Worm (Caenorhabditis elegans) whole organism, young adult: ENCODE measurements around the gene clec-43.
"Not testable (repeated sequence)": the region's sequence is repeated elsewhere in the genome, so short reads cannot be mapped to it uniquely, and the experiment has no call there.

Experiments used
- B0035.1 ChIP-seq: sonication (generic microtip); optimal IDR thresholded peaks from 2 replicates; lab custom pipeline; 2016; ENCODE audit warnings: missing genetic modification characterization, mild to moderate bottlenecking, missing compliant biosample characterization, missing genotype, missing genetic modification reagents
- B0336.3 ChIP-seq: fragments of 200-800 bp; sonication (Bioruptor generic); IDR thresholded peaks from 2 replicates; pipeline ENCODE4 v1.3.6; 2022; ENCODE audit warnings: missing genetic modification characterization, missing compliant biosample characterization
- C17E4.6 ChIP-seq: fragments of 200-800 bp; sonication (Bioruptor generic); IDR thresholded peaks from 2 replicates; pipeline ENCODE4 v1.3.6; 2022; ENCODE audit warnings: missing genetic modification reagents, missing genetic modification characterization, missing compliant biosample characterization
- F22D6.2 ChIP-seq: sonication (generic microtip); optimal IDR thresholded peaks from 2 replicates; lab custom pipeline; 2016; ENCODE audit warnings: mild to moderate bottlenecking, missing genetic modification characterization, missing compliant biosample characterization
- F37B4.10 ChIP-seq: fragments of 200-800 bp; sonication (Bioruptor generic); IDR thresholded peaks from 2 replicates; pipeline ENCODE4 v1.3.6; 2022; ENCODE audit warnings: missing genetic modification characterization, missing compliant biosample characterization
- Y53F4B.3 ChIP-seq: fragments of 200-800 bp; sonication (Bioruptor generic); IDR thresholded peaks from 2 replicates; pipeline ENCODE4 v1.3.6; 2022; ENCODE audit warnings: missing genetic modification reagents, missing genetic modification characterization, missing compliant biosample characterization
- Y56A3A.18 ChIP-seq: fragments of 200-800 bp; sonication (Bioruptor generic); IDR thresholded peaks from 2 replicates; pipeline ENCODE4 v1.3.6; 2022; ENCODE audit warnings: missing genetic modification reagents, missing genetic modification characterization, missing compliant biosample characterization
- ZK185.1 ChIP-seq: sonication (generic microtip); optimal IDR thresholded peaks from 2 replicates; lab custom pipeline; 2016; ENCODE audit warnings: mild to moderate bottlenecking, missing genetic modification characterization, missing compliant biosample characterization; ENCODE audit not compliant: poor library complexity, severe bottlenecking
- aptf-3 ChIP-seq: fragments of 200-800 bp; sonication (Bioruptor generic); IDR thresholded peaks from 2 replicates; pipeline ENCODE4 v1.3.6; 2022; ENCODE audit warnings: missing genetic modification characterization, missing compliant biosample characterization
- atf-7 ChIP-seq: sonication (generic microtip); optimal IDR thresholded peaks from 2 replicates; lab custom pipeline; 2017; ENCODE audit warnings: mild to moderate bottlenecking, missing genetic modification characterization, missing compliant biosample characterization
- bed-2 ChIP-seq: fragments of 200-800 bp; sonication (Bioruptor generic); IDR thresholded peaks from 2 replicates; pipeline ENCODE4 v1.3.6; 2022; ENCODE audit warnings: missing genetic modification reagents, missing genetic modification characterization, missing compliant biosample characterization
- ccch-3 ChIP-seq: fragments of 200-800 bp; sonication (Bioruptor generic); optimal IDR thresholded peaks from 2 replicates; lab custom pipeline; 2018; ENCODE audit warnings: mild to moderate bottlenecking, missing genetic modification characterization, missing compliant biosample characterization
- die-1 ChIP-seq: sonication (generic microtip); optimal IDR thresholded peaks from 2 replicates; lab custom pipeline; 2016; ENCODE audit warnings: missing genotype, mild to moderate bottlenecking, missing genetic modification characterization, missing compliant biosample characterization
- egl-18 ChIP-seq: fragments of 200-800 bp; sonication (Bioruptor generic); IDR thresholded peaks from 2 replicates; pipeline ENCODE4 v1.3.6; 2022; ENCODE audit warnings: missing genetic modification reagents, missing genetic modification characterization, missing compliant biosample characterization
- gei-17 ChIP-seq: fragments of 200-800 bp; sonication (Bioruptor generic); optimal IDR thresholded peaks from 2 replicates; lab custom pipeline; 2018; ENCODE audit warnings: mild to moderate bottlenecking, missing genetic modification characterization, missing compliant biosample characterization
- hlh-12 ChIP-seq: sonication (generic microtip); optimal IDR thresholded peaks from 2 replicates; lab custom pipeline; 2016; ENCODE audit warnings: missing genetic modification characterization, missing compliant biosample characterization
- let-607 ChIP-seq, 2 experiments: fragments of 200-800 bp in 1 of 2; sonication (Bioruptor generic) in 1 of 2; sonication (generic microtip) in 1 of 2; optimal IDR thresholded peaks; 2 replicates each; lab custom pipeline; 2016 to 2018; ENCODE audit warnings: mild to moderate bottlenecking in 2 of 2, missing compliant biosample characterization in 2 of 2, missing genetic modification characterization in 2 of 2, moderate library complexity in 2 of 2, missing genotype in 1 of 2
- lir-1 ChIP-seq: fragments of 200-800 bp; sonication (Bioruptor generic); conservative IDR thresholded peaks from 2 replicates; pipeline ENCODE4 v1.3.6; 2022; ENCODE audit warnings: missing genetic modification reagents, missing genetic modification characterization, missing compliant biosample characterization
- madf-8 ChIP-seq: fragments of 200-800 bp; sonication (Bioruptor generic); conservative IDR thresholded peaks from 2 replicates; pipeline ENCODE4 v1.3.6; 2022; ENCODE audit warnings: missing genetic modification reagents, missing genetic modification characterization, missing compliant biosample characterization
- mcd-1 ChIP-seq: fragments of 200-800 bp; sonication (Bioruptor generic); IDR thresholded peaks from 2 replicates; pipeline ENCODE4 v1.3.6; 2022; ENCODE audit warnings: missing genetic modification reagents, missing genetic modification characterization, missing compliant biosample characterization
- mes-4 ChIP-seq: sonication (generic microtip); optimal IDR thresholded peaks from 2 replicates; lab custom pipeline; 2016; ENCODE audit warnings: missing genotype, missing genetic modification characterization, missing compliant biosample characterization
- nfya-2 ChIP-seq: fragments of 200-800 bp; sonication (Bioruptor generic); IDR thresholded peaks from 2 replicates; pipeline ENCODE4 v1.3.6; 2022; ENCODE audit warnings: missing genetic modification reagents, missing genetic modification characterization, missing compliant biosample characterization
- nhr-179 ChIP-seq: sonication (generic microtip); optimal IDR thresholded peaks from 2 replicates; lab custom pipeline; 2016; ENCODE audit warnings: mild to moderate bottlenecking, missing genetic modification characterization, missing compliant biosample characterization
- nhr-80 ChIP-seq: sonication (generic microtip); optimal IDR thresholded peaks from 2 replicates; lab custom pipeline; 2016; ENCODE audit warnings: missing genetic modification characterization, missing compliant biosample characterization
- rcor-1 ChIP-seq: fragments of 200-800 bp; sonication (Bioruptor generic); IDR thresholded peaks from 2 replicates; pipeline ENCODE4 v1.3.6; 2022; ENCODE audit warnings: missing genetic modification reagents, missing genetic modification characterization, missing compliant biosample characterization
- rec-8 ChIP-seq, 2 experiments: sonication (generic microtip); optimal IDR thresholded peaks; 2 replicates each; lab custom pipeline; 2016; ENCODE audit warnings: mild to moderate bottlenecking in 2 of 2, missing genetic modification characterization in 2 of 2, missing genetic modification reagents in 2 of 2, missing genotype in 2 of 2, missing biosample characterization in 1 of 2, missing compliant biosample characterization in 1 of 2, moderate library complexity in 1 of 2
- rpc-1 ChIP-seq, 2 experiments: fragments of 150-350 bp in 1 of 2; sonication (generic microtip) in 1 of 2; optimal IDR thresholded peaks; 2 replicates each; lab custom pipeline; 2014 to 2018; ENCODE audit warnings: missing biosample characterization in 1 of 2, missing genetic modification characterization in 1 of 2, missing genetic modification reagents in 1 of 2, missing genotype in 1 of 2
- snpc-3.4 ChIP-seq: sonication (generic microtip); optimal IDR thresholded peaks from 2 replicates; lab custom pipeline; 2017; ENCODE audit warnings: missing genetic modification characterization, mild to moderate bottlenecking, missing compliant biosample characterization, antibody characterized with exemption, moderate library complexity, missing genotype, missing genetic modification reagents
- sptf-2 ChIP-seq: fragments of 200-800 bp; sonication (Bioruptor generic); optimal IDR thresholded peaks from 2 replicates; lab custom pipeline; 2018; ENCODE audit warnings: mild to moderate bottlenecking, missing genetic modification characterization, missing compliant biosample characterization
- tbx-9 ChIP-seq: sonication (generic microtip); optimal IDR thresholded peaks from 2 replicates; lab custom pipeline; 2016; ENCODE audit warnings: borderline replicate concordance, missing genetic modification characterization, inconsistent platforms, missing compliant biosample characterization
- zfh-2 ChIP-seq: fragments of 200-800 bp; sonication (Bioruptor generic); conservative IDR thresholded peaks from 2 replicates; pipeline ENCODE4 v1.3.6; 2022; ENCODE audit warnings: missing genetic modification reagents, missing genetic modification characterization, missing compliant biosample characterization
- ztf-28 ChIP-seq: fragments of 200-800 bp; sonication (Bioruptor generic); IDR thresholded peaks from 2 replicates; pipeline ENCODE4 v1.3.6; 2022; ENCODE audit warnings: missing genetic modification reagents, missing genetic modification characterization, missing compliant biosample characterization

clec-43 gene

DNA sequence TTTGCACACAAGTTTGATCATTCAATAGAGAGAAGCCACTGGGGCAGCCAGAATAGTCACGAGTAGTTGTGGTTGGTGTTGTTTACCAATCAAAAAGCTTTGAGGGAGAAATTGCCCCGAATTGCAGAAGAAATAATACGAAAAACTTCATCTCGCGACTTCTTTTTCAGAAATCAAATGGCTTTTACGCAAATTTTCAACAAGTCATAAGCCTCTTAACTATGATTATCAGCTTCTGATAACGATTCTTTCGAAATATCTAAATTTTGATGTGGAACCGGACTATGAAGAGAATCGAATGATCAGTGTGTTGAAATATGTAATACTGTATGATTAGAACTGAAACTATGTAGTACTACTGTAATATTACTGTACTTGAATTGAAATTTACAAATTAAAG lies 23.5 kb upstream of the clec-43 start:
- no peak for TF ChIP-seq mcd-1 (GFP tag; lab: Robert Waterston, UW)

DNA sequence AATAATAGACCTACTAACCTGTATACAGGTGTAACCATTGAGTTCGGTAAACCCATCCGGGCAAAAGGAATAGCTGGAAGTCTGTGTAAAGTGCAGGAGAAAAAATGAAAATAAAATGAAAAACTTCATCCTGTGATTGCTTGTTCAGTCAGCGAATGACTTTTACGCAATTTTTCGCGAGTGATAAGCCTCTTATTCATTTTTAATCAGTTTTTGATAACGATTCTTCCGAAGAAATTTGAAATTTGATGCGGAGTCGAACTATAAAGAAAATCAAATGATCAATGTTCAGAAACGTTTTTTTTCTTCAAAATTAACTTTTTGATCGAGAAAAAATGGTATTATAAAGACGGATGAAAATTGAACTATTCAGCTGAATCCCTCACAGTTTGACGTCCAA lies 21.1 kb upstream of the clec-43 start:
- TF ChIP-seq rcor-1 (GFP tag; lab: Robert Waterston, UW) (no peak), nhr-80 (tag; lab: Kevin White, UChicago) (peak; percentile 44)

DNA sequence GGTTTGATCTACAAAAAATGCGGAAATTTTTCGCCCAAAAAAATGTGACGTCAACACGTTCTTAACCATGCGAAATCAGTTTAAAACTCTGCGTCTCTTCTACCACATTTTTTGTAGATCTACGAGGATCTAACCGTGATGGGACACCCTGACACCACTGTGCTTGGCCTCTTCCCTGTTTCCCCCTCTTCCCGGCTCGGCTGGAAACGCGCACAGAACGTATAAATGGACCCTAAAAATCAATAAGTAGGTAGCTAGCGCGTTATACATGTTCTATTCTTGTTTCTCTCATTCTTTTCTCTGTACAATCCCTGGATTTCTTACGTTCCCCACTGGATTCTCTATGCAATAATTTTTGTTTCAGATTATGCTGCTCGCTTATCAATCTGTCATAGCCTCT lies 20.3 kb upstream of the clec-43 start, which contains the start of gene fbxc-28:
fbxc-28 (plus strand) TSS at position 301 of the 400 bp plus-strand sequence.
- TF ChIP-seq mes-4 (tag; lab: Kevin White, UChicago) (no peak), Y53F4B.3 (GFP tag; lab: Robert Waterston, UW) (no peak), lir-1 (GFP tag; lab: Robert Waterston, UW) (no peak), ZK185.1 (tag; lab: Kevin White, UChicago) (no peak), rpc-1 (optimal IDR thresholded peaks at IDR 0.05; lab: Kevin White, UChicago) (no peak), rpc-1 (tag; optimal IDR thresholded peaks at IDR 0.05; lab: Kevin White, UChicago) (no peak), F22D6.2 (no peak), die-1 (no peak), zfh-2 (GFP tag; lab: Robert Waterston, UW) (no peak), B0035.1 (tag; lab: Kevin White, UChicago) (no peak), B0336.3 (no peak), let-607 (tag; optimal IDR thresholded peaks at IDR 0.05; lab: Kevin White, UChicago) (no peak), rec-8 (tag; optimal IDR thresholded peaks at IDR 0.05; lab: Kevin White, UChicago) (no peak), egl-18 (GFP tag; lab: Robert Waterston, UW) (no peak)

DNA sequence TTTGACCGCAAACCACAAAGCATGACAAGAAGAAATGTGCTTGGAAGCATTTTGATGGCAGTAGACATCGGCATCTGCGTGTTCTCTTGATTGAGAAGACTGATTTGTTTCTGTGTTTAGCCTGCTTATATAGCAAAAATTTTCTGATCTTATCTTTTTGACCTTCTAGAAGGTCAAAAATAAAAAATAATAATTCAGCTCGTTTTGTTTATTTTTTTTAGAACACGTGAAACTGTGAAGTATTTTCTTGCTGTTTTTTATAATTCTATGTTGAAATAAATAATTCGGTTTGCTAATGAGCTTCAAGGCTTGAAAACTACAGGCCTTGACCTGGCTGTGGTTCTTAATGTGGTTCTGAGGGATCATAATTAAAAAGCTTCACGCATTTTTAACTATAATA lies 16.5 kb upstream of the clec-43 start, which contains the start of gene R07C3.13:
R07C3.13 (minus strand) TSS at position 101 of the 400 bp plus-strand sequence.
- TF ChIP-seq nhr-179 (tag; lab: Kevin White, UChicago) (no peak), Y56A3A.18 (no peak), bed-2 (GFP tag; lab: Robert Waterston, UW) (no peak), atf-7 (tag; lab: Kevin White, UChicago) (no peak), gei-17 (no peak), die-1 (no peak), lir-1 (GFP tag; lab: Robert Waterston, UW) (no peak), madf-8 (GFP tag; lab: Robert Waterston, UW) (no peak), F22D6.2 (no peak), nfya-2 (no peak), C17E4.6 (GFP tag; lab: Robert Waterston, UW) (no peak), tbx-9 (tag; lab: Kevin White, UChicago) (no peak), sptf-2 (GFP tag; lab: Kevin White, UChicago) (no peak), hlh-12 (tag; lab: Kevin White, UChicago) (no peak), ztf-28 (GFP tag; lab: Robert Waterston, UW) (no peak), F37B4.10 (GFP tag; lab: Robert Waterston, UW) (no peak)

DNA sequence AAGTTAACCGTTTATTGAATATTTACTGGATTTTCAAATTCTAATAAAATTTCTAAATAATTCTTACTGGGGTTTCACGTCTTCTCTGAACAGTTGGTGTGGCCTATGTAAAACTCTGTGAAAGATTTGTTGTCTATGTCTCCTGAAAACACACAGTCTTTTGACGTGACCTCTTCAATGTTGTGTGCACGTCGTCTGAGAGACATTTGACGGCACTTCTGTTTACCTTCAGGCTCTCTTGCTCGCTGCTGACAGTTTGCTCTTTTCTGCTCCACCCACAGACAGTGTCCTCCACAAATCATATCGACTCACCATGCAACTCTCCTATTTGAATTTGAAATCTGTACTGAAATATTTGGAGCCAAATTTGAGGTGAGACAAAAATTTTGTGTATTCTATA lies 13.0 kb upstream of the clec-43 start, which contains the start of gene fbxc-34:
fbxc-34 (plus strand) TSS at position 301 of the 400 bp plus-strand sequence.
- not testable (repeated sequence) for TF ChIP-seq ccch-3; snpc-3.4 (tag; lab: Kevin White, UChicago); aptf-3 (GFP tag; lab: Robert Waterston, UW)
